Worm (Caenorhabditis elegans) whole organism, mixed stage, embryonic: ENCODE measurements around the gene K02E11.3.

Experiments used
- M03D4.4 ChIP-seq: sonication (generic microtip); optimal IDR thresholded peaks from 2 replicates; lab custom pipeline; 2017; ENCODE audit warnings: mild to moderate bottlenecking, missing genetic modification characterization, missing compliant biosample characterization
- blmp-1 ChIP-seq: fragments of 150-350 bp; optimal IDR thresholded peaks from 2 replicates; lab custom pipeline; 2014; ENCODE audit warnings: missing biosample characterization, missing genetic modification characterization
- ceh-39 ChIP-seq: fragments of 150-350 bp; optimal IDR thresholded peaks from 2 replicates; lab custom pipeline; 2014; ENCODE audit warnings: missing biosample characterization, missing genetic modification characterization
- ceh-43 ChIP-seq: fragments of 200-800 bp; sonication (Bioruptor generic); optimal IDR thresholded peaks from 2 replicates; lab custom pipeline; 2018; ENCODE audit warnings: mild to moderate bottlenecking, missing genetic modification characterization, moderate library complexity, missing compliant biosample characterization
- ceh-83 ChIP-seq: fragments of 200-800 bp; sonication (Bioruptor generic); optimal IDR thresholded peaks from 2 replicates; lab custom pipeline; 2018; ENCODE audit warnings: mild to moderate bottlenecking, missing genetic modification characterization, missing compliant biosample characterization
- cnd-1 ChIP-seq: fragments of 200-800 bp; sonication (Bioruptor generic); optimal IDR thresholded peaks from 2 replicates; lab custom pipeline; 2018; ENCODE audit warnings: mild to moderate bottlenecking, missing genetic modification characterization, missing compliant biosample characterization
- drap-1 ChIP-seq: fragments of 200-800 bp; sonication (Bioruptor generic); optimal IDR thresholded peaks from 3 replicates; lab custom pipeline; 2018; ENCODE audit warnings: mild to moderate bottlenecking, missing genetic modification characterization, missing compliant biosample characterization
- elt-1 ChIP-seq: sonication (generic microtip); optimal IDR thresholded peaks from 2 replicates; lab custom pipeline; 2017; ENCODE audit warnings: missing genetic modification characterization, mild to moderate bottlenecking, missing compliant biosample characterization, antibody characterized with exemption, moderate library complexity, borderline replicate concordance; ENCODE audit not compliant: insufficient read depth
- elt-3 ChIP-seq: fragments of 150-350 bp; optimal IDR thresholded peaks from 2 replicates; lab custom pipeline; 2014; ENCODE audit warnings: missing biosample characterization, missing genetic modification characterization
- flh-1 ChIP-seq: fragments of 200-800 bp; sonication (Bioruptor generic); optimal IDR thresholded peaks from 2 replicates; lab custom pipeline; 2018; ENCODE audit warnings: mild to moderate bottlenecking, missing genetic modification characterization, moderate library complexity, missing compliant biosample characterization
- ham-2 ChIP-seq: fragments of 200-800 bp; sonication (Bioruptor generic); optimal IDR thresholded peaks from 2 replicates; lab custom pipeline; 2018; ENCODE audit warnings: mild to moderate bottlenecking, missing genetic modification characterization, missing compliant biosample characterization
- hlh-1 ChIP-seq: fragments of 150-350 bp; optimal IDR thresholded peaks from 2 replicates; lab custom pipeline; 2014; ENCODE audit warnings: missing biosample characterization, missing genetic modification reagents, missing genetic modification characterization
- lin-13 ChIP-seq: fragments of 150-350 bp; optimal IDR thresholded peaks from 2 replicates; lab custom pipeline; 2014; ENCODE audit warnings: missing biosample characterization, missing genetic modification characterization
- lin-32 ChIP-seq: fragments of 200-800 bp; sonication (Bioruptor generic); optimal IDR thresholded peaks from 2 replicates; lab custom pipeline; 2018; ENCODE audit warnings: mild to moderate bottlenecking, missing genetic modification characterization, missing compliant biosample characterization
- mab-5 ChIP-seq: fragments of 150-350 bp; optimal IDR thresholded peaks from 2 replicates; lab custom pipeline; 2014; ENCODE audit warnings: missing biosample characterization, missing genetic modification characterization
- mls-2 ChIP-seq: sonication (generic microtip); optimal IDR thresholded peaks from 2 replicates; lab custom pipeline; 2016; ENCODE audit warnings: mild to moderate bottlenecking, missing genetic modification characterization, moderate library complexity, missing compliant biosample characterization
- nhr-12 ChIP-seq: fragments of 150-350 bp; optimal IDR thresholded peaks from 2 replicates; lab custom pipeline; 2014; ENCODE audit warnings: missing biosample characterization, missing genetic modification characterization
- nhr-237 ChIP-seq: fragments of 150-350 bp; optimal IDR thresholded peaks from 2 replicates; lab custom pipeline; 2014; ENCODE audit warnings: missing biosample characterization, missing genetic modification characterization
- nhr-28 ChIP-seq: fragments of 150-350 bp; optimal IDR thresholded peaks from 2 replicates; lab custom pipeline; 2014; ENCODE audit warnings: missing biosample characterization, missing genetic modification characterization
- nhr-76 ChIP-seq: sonication (generic microtip); optimal IDR thresholded peaks from 2 replicates; lab custom pipeline; 2017; ENCODE audit warnings: missing biosample characterization, missing genetic modification characterization
- pha-4 ChIP-seq: fragments of 150-350 bp; optimal IDR thresholded peaks from 2 replicates; lab custom pipeline; 2018; ENCODE audit warnings: missing biosample characterization, missing genetic modification reagents, missing genetic modification characterization
- sem-2 ChIP-seq: fragments of 200-800 bp; sonication (Bioruptor generic); optimal IDR thresholded peaks from 2 replicates; lab custom pipeline; 2018; ENCODE audit warnings: mild to moderate bottlenecking, missing genetic modification characterization, missing compliant biosample characterization
- snpc-4 ChIP-seq: fragments of 150-350 bp; optimal IDR thresholded peaks from 2 replicates; lab custom pipeline; 2014; ENCODE audit warnings: missing biosample characterization, missing genetic modification characterization
- sptf-1 ChIP-seq: sonication (generic microtip); optimal IDR thresholded peaks from 2 replicates; lab custom pipeline; 2017; ENCODE audit warnings: mild to moderate bottlenecking, missing genetic modification characterization, moderate library complexity, missing compliant biosample characterization
- tbx-8 ChIP-seq: fragments of 200-800 bp; sonication (Bioruptor generic); optimal IDR thresholded peaks from 2 replicates; lab custom pipeline; 2018; ENCODE audit warnings: mild to moderate bottlenecking, missing genetic modification characterization, moderate library complexity, missing compliant biosample characterization
- unc-120 ChIP-seq: sonication (generic microtip); optimal IDR thresholded peaks from 2 replicates; lab custom pipeline; 2017; ENCODE audit warnings: missing genetic modification characterization, missing compliant biosample characterization; ENCODE audit not compliant: poor library complexity, severe bottlenecking
- unc-39 ChIP-seq: fragments of 150-350 bp; optimal IDR thresholded peaks from 2 replicates; lab custom pipeline; 2014; ENCODE audit warnings: missing biosample characterization, missing genetic modification characterization
- unc-62 ChIP-seq: fragments of 150-350 bp; optimal IDR thresholded peaks from 2 replicates; lab custom pipeline; 2014; ENCODE audit warnings: missing biosample characterization, missing genetic modification reagents, missing genetic modification characterization
- zip-8 ChIP-seq: fragments of 150-350 bp; optimal IDR thresholded peaks from 2 replicates; lab custom pipeline; 2014; ENCODE audit warnings: missing biosample characterization, missing genetic modification characterization
- ztf-11 ChIP-seq: fragments of 150-350 bp; optimal IDR thresholded peaks from 2 replicates; lab custom pipeline; 2014; ENCODE audit warnings: missing biosample characterization, missing genetic modification characterization

K02E11.3 gene

DNA sequence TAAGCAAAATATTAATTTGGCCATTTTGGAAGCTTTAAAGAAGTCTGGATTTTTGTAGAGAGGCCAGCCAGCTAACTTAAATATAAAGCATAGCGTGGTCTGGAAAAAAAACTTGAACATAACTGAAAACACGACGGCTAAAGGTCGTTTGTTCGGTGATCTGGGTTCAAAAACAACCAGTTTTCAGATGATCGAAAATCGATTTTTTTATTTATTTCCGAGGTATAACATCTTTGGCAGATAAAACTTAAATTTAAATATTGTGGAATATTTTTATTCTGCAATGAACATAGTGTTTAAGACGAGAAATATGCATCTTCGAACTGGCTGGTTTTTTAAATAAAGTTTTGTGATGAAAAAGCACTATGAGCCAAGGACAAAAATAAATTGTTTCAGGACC lies 22.0 kb upstream of the K02E11.3 start, which contains the start of gene F40G12.4:
Gene F40G12.4, minus strand, starts transcription at position 101 of the 400 bp plus-strand sequence.
- TF ChIP-seq M03D4.4: no peak
- TF ChIP-seq ceh-43: no peak
- TF ChIP-seq ceh-39 (tag; lab: Kevin White, UChicago): no peak
- no peak for TF ChIP-seq unc-39 (tag; lab: Kevin White, UChicago)
- TF ChIP-seq nhr-237 (tag; lab: Kevin White, UChicago): no peak
- TF ChIP-seq nhr-76: no peak
- TF ChIP-seq sem-2 (GFP tag; lab: Kevin White, UChicago): no peak
- TF ChIP-seq nhr-12 (tag; lab: Kevin White, UChicago): no peak
- TF ChIP-seq ceh-83: no peak
- no peak for TF ChIP-seq hlh-1 (tag; lab: Kevin White, UChicago)
- TF ChIP-seq sptf-1 (tag; lab: Kevin White, UChicago): no peak
- TF ChIP-seq elt-3 (tag; lab: Kevin White, UChicago): no peak
- no peak for TF ChIP-seq blmp-1 (tag; lab: Kevin White, UChicago)
- TF ChIP-seq nhr-28 (tag; lab: Kevin White, UChicago): no peak
- TF ChIP-seq cnd-1 (tag; lab: Kevin White, UChicago): no peak
- TF ChIP-seq tbx-8 (GFP tag; lab: Kevin White, UChicago): no peak
- no peak for TF ChIP-seq flh-1 (GFP tag; lab: Kevin White, UChicago)
- no peak for TF ChIP-seq elt-1 (tag; lab: Kevin White, UChicago)
- no peak for TF ChIP-seq lin-13 (tag; lab: Kevin White, UChicago)

ce11 chrV:14267326-14267942 lies 20.8 kb upstream of the K02E11.3 start:
- TF ChIP-seq ceh-39 (tag; lab: Kevin White, UChicago) (no peak), tbx-8 (GFP tag; lab: Kevin White, UChicago) (no peak), nhr-28 (tag; lab: Kevin White, UChicago) (no peak), drap-1 (GFP tag; lab: Kevin White, UChicago) (no peak), nhr-237 (tag; lab: Kevin White, UChicago) (no peak), ham-2 (no peak), pha-4 (no peak), elt-3 (tag; lab: Kevin White, UChicago) (no peak)
- TF ChIP-seq, all 35 proteins: peak for 0

- TF ChIP-seq mls-2 (no peak), snpc-4 (tag; lab: Kevin White, UChicago) (no peak), nhr-28 (tag; lab: Kevin White, UChicago) (no peak), unc-62 (GFP tag; lab: Kevin White, UChicago) (no peak), nhr-76 (no peak), ceh-83 (no peak), unc-39 (tag; lab: Kevin White, UChicago) (no peak), sem-2 (GFP tag; lab: Kevin White, UChicago) (no peak), nhr-12 (tag; lab: Kevin White, UChicago) (no peak), ham-2 (no peak), blmp-1 (tag; lab: Kevin White, UChicago) (no peak), flh-1 (GFP tag; lab: Kevin White, UChicago) (no peak), drap-1 (GFP tag; lab: Kevin White, UChicago) (no peak), sptf-1 (tag; lab: Kevin White, UChicago) (no peak), zip-8 (tag; lab: Kevin White, UChicago) (no peak), pha-4 (no peak), ztf-11 (tag; lab: Kevin White, UChicago) (no peak)
- TF ChIP-seq, all 35 proteins: peak for 0
These were observed 14.2 kb upstream of the K02E11.3 start, which contains the start of gene F40G12.2 for ce11 chrV:14260831-14261230. Gene F40G12.2 (minus strand): TSS chrV:14260931.

DNA sequence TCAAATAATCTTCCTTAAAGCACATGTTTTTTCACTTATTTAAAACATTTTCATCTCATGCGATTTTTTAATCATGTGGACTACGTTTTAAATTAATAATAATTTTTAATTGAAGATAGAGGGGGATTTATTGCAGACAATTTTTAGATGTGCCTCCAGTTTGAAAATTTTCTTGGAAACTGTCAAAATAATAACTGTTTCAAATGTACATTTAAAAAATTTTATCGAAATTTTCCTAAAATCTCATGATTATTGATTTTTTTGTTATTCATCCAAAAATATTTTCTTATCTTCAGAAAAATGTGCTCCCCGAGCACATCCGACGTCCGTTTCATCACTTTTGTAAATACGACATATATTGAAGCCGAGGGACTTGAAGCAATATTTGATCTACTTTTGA lies 10.2 kb upstream of the K02E11.3 start, which contains the start of gene sre-8:
Gene sre-8, plus strand, starts transcription at position 301 of the 400 bp plus-strand sequence.
- TF ChIP-seq unc-120 (tag; lab: Kevin White, UChicago) (no peak), mab-5 (tag; lab: Kevin White, UChicago) (no peak)
- TF ChIP-seq, all 35 proteins: peak for 0

DNA sequence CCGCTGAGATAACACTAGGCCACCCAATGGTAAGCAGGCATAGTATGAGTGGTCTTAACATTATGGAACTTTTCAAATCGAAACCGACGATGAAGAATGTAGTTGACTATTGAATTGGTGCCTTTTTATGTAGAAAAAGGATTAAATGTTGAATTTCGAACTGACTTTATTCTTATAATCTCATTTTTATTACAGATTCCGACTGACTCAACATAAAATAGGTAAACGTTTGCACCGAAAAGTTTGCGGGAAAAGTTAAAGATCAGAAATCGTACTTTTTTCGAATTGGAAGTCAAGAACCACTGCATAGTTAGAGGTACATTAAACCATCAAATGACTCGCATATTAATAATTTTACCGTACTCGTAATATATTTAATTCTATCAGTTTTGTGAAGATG lies 7.6 kb upstream of the K02E11.3 start, which contains the start of gene K02E11.7:
Gene K02E11.7, minus strand, starts transcription at position 101 of the 400 bp plus-strand sequence.
- TF ChIP-seq lin-13 (tag; lab: Kevin White, UChicago) (no peak), lin-32 (no peak), pha-4 (no peak)
